Fruit fly (Drosophila melanogaster) whole organism, embryonic: Measurements from ENCODE around the gene CG17364.

ENCODE experiments used
- CG10267 ChIP-seq: fragments of 200-800 bp; sonication (Bioruptor generic); optimal IDR thresholded peaks from 2 replicates; lab custom pipeline; 2018; ENCODE audit warnings: missing biosample characterization, mild to moderate bottlenecking, missing genetic modification characterization, moderate library complexity
- CG10543 ChIP-seq: fragments of 200-800 bp; sonication (Bioruptor generic); optimal IDR thresholded peaks from 3 replicates; lab custom pipeline; 2017; ENCODE audit warnings: missing biosample characterization, mild to moderate bottlenecking, missing genetic modification characterization, moderate library complexity
- CG11398 ChIP-seq: fragments of 200-800 bp; sonication (Bioruptor generic); optimal IDR thresholded peaks from 2 replicates; lab custom pipeline; 2016; ENCODE audit warnings: missing biosample characterization, missing genetic modification characterization
- CG11504 ChIP-seq: fragments of 200-800 bp; sonication (Bioruptor generic); optimal IDR thresholded peaks from 3 replicates; lab custom pipeline; 2019; ENCODE audit warnings: missing biosample characterization, mild to moderate bottlenecking, missing genetic modification characterization, moderate library complexity
- CG13424 ChIP-seq: fragments of 200-800 bp; sonication (Bioruptor generic); optimal IDR thresholded peaks from 2 replicates; lab custom pipeline; 2019; ENCODE audit warnings: missing biosample characterization, mild to moderate bottlenecking, missing genetic modification characterization, moderate library complexity
- CG13894 ChIP-seq: fragments of 200-800 bp; sonication (Bioruptor generic); optimal IDR thresholded peaks from 3 replicates; lab custom pipeline; 2018; ENCODE audit warnings: missing biosample characterization, mild to moderate bottlenecking, missing genetic modification characterization, moderate library complexity
- CG15011 ChIP-seq: fragments of 200-800 bp; sonication (Bioruptor generic); optimal IDR thresholded peaks from 3 replicates; lab custom pipeline; 2018; ENCODE audit warnings: missing biosample characterization, mild to moderate bottlenecking, missing genetic modification characterization
- CG15073 ChIP-seq: fragments of 200-800 bp; sonication (Bioruptor generic); optimal IDR thresholded peaks from 2 replicates; lab custom pipeline; 2016; ENCODE audit warnings: missing biosample characterization, missing genetic modification characterization
- CG17568 ChIP-seq: fragments of 200-800 bp; sonication (Bioruptor generic); optimal IDR thresholded peaks from 2 replicates; lab custom pipeline; 2018; ENCODE audit warnings: missing biosample characterization, mild to moderate bottlenecking, missing genetic modification characterization, moderate library complexity
- CG1792 ChIP-seq: fragments of 200-800 bp; sonication (Bioruptor generic); optimal IDR thresholded peaks from 2 replicates; lab custom pipeline; 2016; ENCODE audit warnings: missing biosample characterization, missing genetic modification characterization
- CG2120 ChIP-seq: fragments of 200-800 bp; sonication (Bioruptor generic); optimal IDR thresholded peaks from 3 replicates; lab custom pipeline; 2016; ENCODE audit warnings: missing biosample characterization, missing genetic modification characterization
- CG31365 ChIP-seq: fragments of 200-800 bp; sonication (Bioruptor generic); optimal IDR thresholded peaks from 2 replicates; lab custom pipeline; 2018; ENCODE audit warnings: missing biosample characterization, mild to moderate bottlenecking, missing genetic modification characterization
- CG34376 ChIP-seq: fragments of 200-800 bp; sonication (Bioruptor generic); optimal IDR thresholded peaks from 2 replicates; lab custom pipeline; 2018; ENCODE audit warnings: missing biosample characterization, mild to moderate bottlenecking, missing genetic modification characterization
- CG3726 ChIP-seq: fragments of 200-800 bp; sonication (Bioruptor generic); IDR thresholded peaks from 3 replicates; pipeline ENCODE4, ENCODE4 v1.3.6; 2022; ENCODE audit warnings: missing biosample characterization, missing genetic modification characterization
- CG4360 ChIP-seq: fragments of 200-800 bp; sonication (Bioruptor generic); IDR thresholded peaks from 2 replicates; pipeline ENCODE4 v1.3.6; 2022; ENCODE audit warnings: missing biosample characterization, missing genetic modification characterization
- CG5953 ChIP-seq: fragments of 200-800 bp; sonication (Bioruptor generic); IDR thresholded peaks from 2 replicates; pipeline ENCODE4 v1.3.6; 2022; ENCODE audit warnings: missing biosample characterization, missing genetic modification characterization
- CG6765 ChIP-seq: fragments of 200-800 bp; sonication (Bioruptor generic); optimal IDR thresholded peaks from 3 replicates; lab custom pipeline; 2017; ENCODE audit warnings: missing biosample characterization, mild to moderate bottlenecking, missing genetic modification characterization
- CG6791 ChIP-seq: fragments of 200-800 bp; sonication (Bioruptor generic); IDR thresholded peaks from 3 replicates; pipeline ENCODE4 v1.3.6; 2022; ENCODE audit warnings: missing biosample characterization, missing genetic modification characterization; ENCODE audit not compliant: partially characterized antibody
- CG7963 ChIP-seq: fragments of 200-800 bp; sonication (Bioruptor generic); IDR thresholded peaks from 3 replicates; pipeline ENCODE4 v1.3.6; 2022; ENCODE audit warnings: missing biosample characterization, missing genetic modification characterization; ENCODE audit not compliant: partially characterized antibody
- CG8478 ChIP-seq: fragments of >200 bp; optimal IDR thresholded peaks from 2 replicates; lab custom pipeline; 2018
- CHES-1-like ChIP-seq: fragments of 200-800 bp; sonication (Bioruptor generic); optimal IDR thresholded peaks from 2 replicates; lab custom pipeline; 2016; ENCODE audit warnings: missing biosample characterization, missing genetic modification characterization
- ERR ChIP-seq: fragments of 200-800 bp; sonication (Bioruptor generic); optimal IDR thresholded peaks from 2 replicates; lab custom pipeline; 2016; ENCODE audit warnings: missing biosample characterization, missing genetic modification characterization
- Ets65A ChIP-seq: fragments of 200-800 bp; sonication (Bioruptor generic); peaks from one replicate; lab custom pipeline; 2016; ENCODE audit warnings: missing biosample characterization, missing genetic modification characterization
- GATAe ChIP-seq: fragments of 200-800 bp; sonication (Bioruptor generic); conservative IDR thresholded peaks from 2 replicates; pipeline ENCODE4 v1.3.6; 2022; ENCODE audit warnings: missing biosample characterization, missing genetic modification characterization
- HLH4C ChIP-seq: fragments of 200-800 bp; sonication (Bioruptor generic); IDR thresholded peaks from 3 replicates; pipeline ENCODE4 v1.3.6; 2022; ENCODE audit warnings: missing biosample characterization, missing genetic modification characterization; ENCODE audit not compliant: partially characterized antibody
- HLHmδ ChIP-seq: fragments of 200-800 bp; sonication (Bioruptor generic); optimal IDR thresholded peaks from 2 replicates; lab custom pipeline; 2018; ENCODE audit warnings: missing biosample characterization, mild to moderate bottlenecking, missing genetic modification characterization, moderate library complexity
- Hand ChIP-seq: fragments of 200-800 bp; sonication (Bioruptor generic); optimal IDR thresholded peaks from 2 replicates; lab custom pipeline; 2017; ENCODE audit warnings: mild to moderate bottlenecking, missing biosample characterization, missing genetic modification reagents, missing genetic modification characterization
- Hey ChIP-seq: fragments of 200-800 bp; sonication (Bioruptor generic); optimal IDR thresholded peaks from 3 replicates; lab custom pipeline; 2018; ENCODE audit warnings: missing biosample characterization, mild to moderate bottlenecking, missing genetic modification characterization
- MESR4 ChIP-seq: fragments of 200-800 bp; sonication (Bioruptor generic); optimal IDR thresholded peaks from 2 replicates; lab custom pipeline; 2018; ENCODE audit warnings: missing biosample characterization, mild to moderate bottlenecking, missing genetic modification characterization, moderate library complexity
- NC2α ChIP-seq: fragments of 200-800 bp; sonication (Bioruptor generic); optimal IDR thresholded peaks from 2 replicates; lab custom pipeline; 2016; ENCODE audit warnings: missing biosample characterization, missing genetic modification characterization
- NFAT ChIP-seq: fragments of 200-800 bp; sonication (Bioruptor generic); IDR thresholded peaks from 2 replicates; pipeline ENCODE4 v1.3.6; 2022; ENCODE audit warnings: missing biosample characterization, missing genetic modification characterization
- Oli ChIP-seq: fragments of 200-800 bp; sonication (Bioruptor generic); optimal IDR thresholded peaks from 2 replicates; lab custom pipeline; 2018; ENCODE audit warnings: missing biosample characterization, mild to moderate bottlenecking, missing genetic modification characterization, moderate library complexity
- Vsx1 ChIP-seq: fragments of 200-800 bp; sonication (Bioruptor generic); optimal IDR thresholded peaks from 2 replicates; lab custom pipeline; 2017; ENCODE audit warnings: missing biosample characterization, mild to moderate bottlenecking, missing genetic modification characterization, missing genetic modification reagents
- en ChIP-seq: fragments of 200-800 bp; sonication (Bioruptor generic); optimal IDR thresholded peaks from 2 replicates; lab custom pipeline; 2016; ENCODE audit warnings: missing biosample characterization, missing genetic modification characterization
- fd3F ChIP-seq: fragments of 200-800 bp; sonication (Bioruptor generic); optimal IDR thresholded peaks from 2 replicates; lab custom pipeline; 2018; ENCODE audit warnings: missing biosample characterization, mild to moderate bottlenecking, missing genetic modification characterization, moderate library complexity
- gro ChIP-seq: fragments of 200-800 bp; sonication (Bioruptor generic); optimal IDR thresholded peaks from 2 replicates; lab custom pipeline; 2016; ENCODE audit warnings: missing biosample characterization, missing genetic modification characterization
- gt ChIP-seq: fragments of 200-800 bp; sonication (Bioruptor generic); IDR thresholded peaks from 2 replicates; pipeline ENCODE4 v1.3.6; 2022; ENCODE audit warnings: missing biosample characterization, missing genetic modification characterization
- hb ChIP-seq: fragments of 200-800 bp; sonication (Bioruptor generic); IDR thresholded peaks from 3 replicates; pipeline ENCODE4 v1.3.6; 2022; ENCODE audit warnings: missing biosample characterization, missing genetic modification characterization; ENCODE audit not compliant: partially characterized antibody
- hbn ChIP-seq: fragments of 200-800 bp; sonication (Bioruptor generic); IDR thresholded peaks from 2 replicates; pipeline ENCODE4 v1.3.6; 2022; ENCODE audit warnings: missing biosample characterization, missing genetic modification characterization; ENCODE audit not compliant: partially characterized antibody
- nom ChIP-seq: fragments of 200-800 bp; sonication (Bioruptor generic); optimal IDR thresholded peaks from 2 replicates; lab custom pipeline; 2017; ENCODE audit warnings: missing biosample characterization, missing genetic modification characterization, mild to moderate bottlenecking, moderate library complexity, missing genetic modification reagents
- oc ChIP-seq: fragments of 200-800 bp; sonication (Bioruptor generic); optimal IDR thresholded peaks from 2 replicates; lab custom pipeline; 2018; ENCODE audit warnings: missing biosample characterization, mild to moderate bottlenecking, missing genetic modification characterization, moderate library complexity
- peb ChIP-seq: fragments of 200-800 bp; sonication (Bioruptor generic); IDR thresholded peaks from 2 replicates; pipeline ENCODE4 v1.3.6; 2022; ENCODE audit warnings: missing biosample characterization, missing genetic modification characterization
- pfk ChIP-seq: fragments of 200-800 bp; sonication (Bioruptor generic); optimal IDR thresholded peaks from 2 replicates; lab custom pipeline; 2018; ENCODE audit warnings: missing biosample characterization, mild to moderate bottlenecking, missing genetic modification characterization, moderate library complexity
- repo ChIP-seq: fragments of 200-800 bp; sonication (Bioruptor generic); optimal IDR thresholded peaks from 2 replicates; lab custom pipeline; 2016; ENCODE audit warnings: missing biosample characterization, missing genetic modification characterization
- row ChIP-seq: fragments of 200-800 bp; sonication (Bioruptor generic); IDR thresholded peaks from 3 replicates; pipeline ENCODE4 v1.3.6; 2022; ENCODE audit warnings: missing biosample characterization, missing genetic modification characterization
- scrt ChIP-seq: fragments of 200-800 bp; sonication (Bioruptor generic); optimal IDR thresholded peaks from 2 replicates; lab custom pipeline; 2018; ENCODE audit warnings: missing biosample characterization, mild to moderate bottlenecking, missing genetic modification characterization, moderate library complexity
- sisA ChIP-seq: fragments of 200-800 bp; sonication (Bioruptor generic); IDR thresholded peaks from 2 replicates; pipeline ENCODE4 v1.3.6; 2022; ENCODE audit warnings: missing biosample characterization, missing genetic modification characterization
- ssp ChIP-seq: fragments of 200-800 bp; sonication (Bioruptor generic); IDR thresholded peaks from 2 replicates; pipeline ENCODE4 v1.3.6; 2022; ENCODE audit warnings: missing biosample characterization, missing genetic modification characterization
- tll ChIP-seq, 2 experiments: fragments of 200-800 bp in 1 of 2; fragments of >200 bp in 1 of 2; sonication (Bioruptor generic) in 1 of 2; optimal IDR thresholded peaks; 2 replicates each; lab custom pipeline; 2017 to 2019; ENCODE audit warnings: missing biosample characterization in 2 of 2, missing genetic modification characterization in 2 of 2, mild to moderate bottlenecking in 1 of 2, moderate library complexity in 1 of 2
- unc-4 ChIP-seq: fragments of 200-800 bp; sonication (Bioruptor generic); IDR thresholded peaks from 2 replicates; pipeline ENCODE4 v1.3.6; 2022; ENCODE audit warnings: missing biosample characterization, missing genetic modification characterization; ENCODE audit not compliant: partially characterized antibody
- z ChIP-seq: fragments of 200-800 bp; sonication (Bioruptor generic); IDR thresholded peaks from 3 replicates; pipeline ENCODE4 v1.3.6; 2022; ENCODE audit warnings: missing biosample characterization, missing genetic modification characterization

CG17364 gene

DNA sequence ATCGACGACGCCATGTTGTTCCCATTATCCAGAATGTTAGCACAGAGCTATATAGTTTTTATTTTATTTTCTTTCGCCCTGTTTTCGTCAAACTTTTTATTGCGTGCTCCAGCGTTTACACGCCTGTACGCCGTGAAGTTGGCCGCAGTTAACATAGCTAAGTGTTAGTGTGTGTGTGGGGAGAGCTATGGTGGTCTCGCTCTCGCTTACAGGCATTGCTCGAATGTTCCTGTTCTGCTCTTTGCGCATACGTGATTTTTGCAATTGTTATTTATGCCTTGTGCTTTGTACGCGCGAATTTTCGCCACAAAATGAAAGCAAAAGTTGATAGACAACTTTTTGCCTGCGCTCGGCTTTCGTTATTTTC, 10.8 kb upstream of the CG17364 start (continued):
- TF ChIP-seq pfk (GFP tag; lab: Kevin White, UChicago) (peak; percentile 55), CG11398 (no peak), CG3726 (GFP tag; lab: Robert Waterston, UW) (no peak), en (GFP tag; lab: Kevin White, UChicago) (no peak), row (GFP tag; lab: Robert Waterston, UW) (no peak; the same call in 2 of the 3 replicates), CG31365 (tag; lab: Kevin White, UChicago) (no peak), repo (GFP tag; lab: Kevin White, UChicago) (no peak), GATAe (GFP tag; lab: Robert Waterston, UW) (no peak), CG5953 (no peak), CG15011 (no peak), ssp (GFP tag; lab: Robert Waterston, UW) (no peak), Hey (tag; lab: Kevin White, UChicago) (peak; percentile 2), Ets65A (GFP tag; lab: Kevin White, UChicago) (peak; percentile 40), MESR4 (peak; percentile 37), CG13424 (tag; lab: Kevin White, UChicago) (no peak), z (GFP tag; lab: Robert Waterston, UW) (no peak), Hand (no peak), hbn (no peak), NFAT (GFP tag; lab: Robert Waterston, UW) (no peak), Vsx1 (GFP tag; lab: Kevin White, UChicago) (no peak), fd3F (GFP tag; lab: Kevin White, UChicago) (no peak), gt (GFP tag; lab: Robert Waterston, UW) (peak; percentile 45; the same call in 1 of the 2 replicates), CG17568 (GFP tag; lab: Kevin White, UChicago) (peak; percentile 16), CG6765 (GFP tag; lab: Kevin White, UChicago) (no peak), peb (GFP tag; lab: Robert Waterston, UW) (no peak), NC2α (GFP tag; lab: Kevin White, UChicago) (no peak), CG10543 (GFP tag; lab: Kevin White, UChicago) (peak; percentile 66), CG13894 (tag; lab: Kevin White, UChicago) (peak; percentile 18), hb (GFP tag; lab: Robert Waterston, UW) (no peak), CG6791 (0 out of 3 replicates have a peak, but pooled peaks have one; percentile 16), HLHmδ (GFP tag; lab: Kevin White, UChicago) (peak; percentile 68), CG11504 (no peak), CG1792 (GFP tag; lab: Kevin White, UChicago) (no peak), scrt (GFP tag; lab: Kevin White, UChicago) (peak; percentile 52), sisA (GFP tag; lab: Robert Waterston, UW) (no peak), oc (tag; lab: Kevin White, UChicago) (peak; percentile 12), CG8478 (peak; percentile 74), CG10267 (tag; lab: Kevin White, UChicago) (peak; percentile 2), CG34376 (peak; percentile 60), gro (GFP tag; lab: Kevin White, UChicago) (no peak), CG15073 (GFP tag; lab: Kevin White, UChicago) (no peak), CG4360 (GFP tag; lab: Robert Waterston, UW) (0 out of 2 replicates have a peak, but pooled peaks have one; percentile 58), nom (GFP tag; lab: Kevin White, UChicago) (peak; percentile 42), ERR (GFP tag; lab: Kevin White, UChicago) (no peak), tll (GFP tag; optimal IDR thresholded peaks at IDR 0.05; lab: Kevin White, UChicago) (no peak), CG7963 (no peak), CG2120 (GFP tag; lab: Kevin White, UChicago) (no peak), Oli (no peak), CHES-1-like (GFP tag; lab: Kevin White, UChicago) (peak; percentile 61), unc-4 (GFP tag; lab: Robert Waterston, UW) (no peak), HLH4C (GFP tag; lab: Robert Waterston, UW) (no peak)
